Worm (Caenorhabditis elegans): ENCODE results near the gene vgln-1.

DNA sequence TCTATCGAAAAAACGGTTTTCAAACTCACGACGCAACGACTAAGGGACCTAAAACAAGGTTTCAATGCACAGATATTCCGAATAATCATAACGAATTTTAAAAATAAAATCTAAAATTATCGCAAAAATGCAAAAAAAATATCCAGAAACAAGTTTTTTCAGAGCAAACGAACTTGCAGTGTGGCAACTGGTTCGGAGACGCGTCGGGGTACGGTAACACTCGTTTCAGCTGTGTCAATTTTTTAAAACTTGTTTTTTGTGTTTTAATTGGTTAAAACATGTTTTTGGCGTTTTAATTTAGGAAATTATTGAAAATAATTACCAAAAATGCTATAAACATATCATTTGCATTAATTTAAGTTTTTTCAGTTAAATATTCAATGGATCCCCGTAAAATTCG, 1.5 kb upstream of the vgln-1 start, which contains the start of gene C08H9.16:
- TF ChIP-seq tbp1 (GFP tag; optimal IDR thresholded peaks at IDR 0.05) (peak; percentile 13), egl-44 (GFP tag; IDR thresholded peaks at IDR 0.05) (no peak), ama-1 (optimal IDR thresholded peaks at IDR 0.05) (no peak), ama-1 (GFP tag; optimal IDR thresholded peaks at IDR 0.05) (no peak), unc-130 (GFP tag; optimal IDR thresholded peaks at IDR 0.05) (no peak), sptf-2 (GFP tag; optimal IDR thresholded peaks at IDR 0.05) (no peak)

Data from whole organism, young adult.